Worm (Caenorhabditis elegans): ENCODE measurements around the gene ZK792.5.

DNA sequence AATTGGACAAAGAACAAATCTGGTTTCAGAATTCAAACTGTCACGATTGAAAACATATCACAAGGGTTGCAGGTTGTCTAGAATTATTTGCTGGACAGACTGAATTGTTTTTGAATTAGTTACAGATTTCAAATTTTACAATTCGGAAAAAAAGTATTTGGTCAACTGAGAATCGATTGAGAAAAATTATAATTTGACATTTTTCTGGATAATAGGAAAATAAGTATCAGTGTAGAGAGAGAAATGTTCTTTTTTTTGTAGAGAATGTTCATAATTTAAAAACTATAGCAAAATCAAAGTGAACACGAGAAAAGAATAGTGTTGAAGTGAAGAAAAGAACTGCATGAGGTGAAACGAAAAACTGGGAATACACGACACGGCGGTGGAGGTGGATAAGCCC, 12.8 kb upstream of the ZK792.5 start, which contains the start of gene dpy-20:
- TF ChIP-seq aly-2 (tag; optimal IDR thresholded peaks at IDR 0.05) (no peak), lin-13 (GFP tag; optimal IDR thresholded peaks at IDR 0.05) (no peak), mbf-1 (tag; optimal IDR thresholded peaks at IDR 0.05) (no peak), nhr-77 (tag; optimal IDR thresholded peaks at IDR 0.05) (no peak), skn-1 (tag; optimal IDR thresholded peaks at IDR 0.05) (no peak), ama-1 (optimal IDR thresholded peaks at IDR 0.05) (no peak), elt-1 (tag; optimal IDR thresholded peaks at IDR 0.05) (no peak), F13H6.1 (tag; optimal IDR thresholded peaks at IDR 0.05) (no peak)

Measured in whole organism, L2 larva.